Fruit fly (Drosophila melanogaster): ENCODE measurements around the gene Argp.

The Argp gene

dm6 chr3R:13705292-13705885 is 4.3 kb downstream of the Argp start, which contains the start of gene Adgf-D:
Adgf-D (minus strand) TSS chr3R:13705402.
- TF ChIP-seq cic (GFP tag; optimal IDR thresholded peaks at IDR 0.05), result peak; percentile 52
- TF ChIP-seq ovo (GFP tag; optimal IDR thresholded peaks at IDR 0.05), result no peak

dm6 chr3R:13700738-13701137 is 9.0 kb downstream of the Argp start, which contains the start of gene f-cup:
f-cup (minus strand) TSS chr3R:13700838.
- TF ChIP-seq ovo (GFP tag; optimal IDR thresholded peaks at IDR 0.05) (no peak), CG12768 (GFP tag; optimal IDR thresholded peaks at IDR 0.05) (no peak), CG5204 (GFP tag; optimal IDR thresholded peaks at IDR 0.05) (no peak), CG7045 (GFP tag; optimal IDR thresholded peaks at IDR 0.05) (no peak), CG1620 (GFP tag; optimal IDR thresholded peaks at IDR 0.05) (no peak)

- TF ChIP-seq CG12768 (GFP tag; optimal IDR thresholded peaks at IDR 0.05), result peak; percentile 63
- no peak for TF ChIP-seq CG1620 (GFP tag; optimal IDR thresholded peaks at IDR 0.05)
Measured at dm6 chr3R:13700192-13700591, 9.5 kb downstream of the Argp start, which contains the start of gene ninaB. ninaB (plus strand) TSS chr3R:13700565.

DNA sequence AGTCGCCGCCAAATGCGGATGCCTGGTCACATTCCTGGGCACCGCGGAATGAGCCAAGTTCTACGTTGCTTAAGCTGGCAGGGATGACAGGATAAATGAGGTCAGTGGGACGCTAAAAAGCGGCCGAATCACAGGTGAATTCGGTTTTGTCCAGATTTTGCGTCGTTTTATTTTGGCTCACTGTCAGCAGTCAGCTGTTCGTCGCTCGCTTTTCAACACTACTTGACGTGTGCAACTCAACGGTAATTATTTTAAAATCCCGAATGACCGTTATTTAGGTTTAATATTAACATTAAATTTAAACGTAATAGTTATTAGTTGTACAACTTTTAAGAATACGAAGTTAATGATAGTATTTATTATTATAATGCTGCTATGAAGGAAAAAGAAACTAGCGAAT is 10.4 kb downstream of the Argp start:
- TF ChIP-seq tj (GFP tag; optimal IDR thresholded peaks at IDR 0.05) (peak; percentile 9), Clk (GFP tag; optimal IDR thresholded peaks at IDR 0.05) (no peak), bab1 (GFP tag; optimal IDR thresholded peaks at IDR 0.05) (peak; percentile 39)

dm6 chr3R:13693753-13694152 is 16.0 kb downstream of the Argp start, which contains the start of gene CG14367:
CG14367 (plus strand) TSS chr3R:13694053.
- TF ChIP-seq CG5204 (GFP tag; optimal IDR thresholded peaks at IDR 0.05), result no peak
- no peak for TF ChIP-seq CG7101 (tag; optimal IDR thresholded peaks at IDR 0.05)
- no peak for TF ChIP-seq CG12768 (GFP tag; optimal IDR thresholded peaks at IDR 0.05)
- TF ChIP-seq bab1 (GFP tag; optimal IDR thresholded peaks at IDR 0.05), result no peak
- no peak for TF ChIP-seq CG33017 (tag; optimal IDR thresholded peaks at IDR 0.05)
- TF ChIP-seq pad (GFP tag; optimal IDR thresholded peaks at IDR 0.05), result no peak
- no peak for TF ChIP-seq CG1620 (GFP tag; optimal IDR thresholded peaks at IDR 0.05)
- TF ChIP-seq CG11617 (GFP tag; optimal IDR thresholded peaks at IDR 0.05), result no peak
- TF ChIP-seq Clk (GFP tag; optimal IDR thresholded peaks at IDR 0.05), result no peak
- TF ChIP-seq kay (GFP tag; ENCODE audit: borderline replicate concordance), result no peak

dm6 chr3R:13686371-13687211 is 23.1 kb downstream of the Argp start, which contains the start of gene omd:
omd (minus strand) TSS chr3R:13687210.
- TF ChIP-seq cic (GFP tag; optimal IDR thresholded peaks at IDR 0.05) (peak; percentile 100), Clk (GFP tag; optimal IDR thresholded peaks at IDR 0.05) (peak; percentile 30), ovo (GFP tag; optimal IDR thresholded peaks at IDR 0.05) (peak; percentile 70), Crg-1 (GFP tag; optimal IDR thresholded peaks at IDR 0.05) (peak; percentile 32), CG1620 (GFP tag; optimal IDR thresholded peaks at IDR 0.05) (peak; percentile 8), CG11617 (GFP tag; optimal IDR thresholded peaks at IDR 0.05) (peak; percentile 65), bab1 (GFP tag; optimal IDR thresholded peaks at IDR 0.05) (no peak), CG33017 (tag; optimal IDR thresholded peaks at IDR 0.05) (peak; percentile 64), toe (GFP tag; optimal IDR thresholded peaks at IDR 0.05) (peak; percentile 25), pad (GFP tag; optimal IDR thresholded peaks at IDR 0.05) (peak; percentile 52), tj (GFP tag; optimal IDR thresholded peaks at IDR 0.05) (no peak), cnc (optimal IDR thresholded peaks at IDR 0.05) (no peak), CG7101 (tag; optimal IDR thresholded peaks at IDR 0.05) (peak; percentile 76), CG7045 (GFP tag; optimal IDR thresholded peaks at IDR 0.05) (peak; percentile 77), kay (GFP tag; ENCODE audit: borderline replicate concordance) (peak; percentile 99), Mnt (GFP tag; optimal IDR thresholded peaks at IDR 0.05) (peak; percentile 92), CG14711 (tag; optimal IDR thresholded peaks at IDR 0.05) (no peak), CG5204 (GFP tag; optimal IDR thresholded peaks at IDR 0.05) (no peak), Hr96 (GFP tag; optimal IDR thresholded peaks at IDR 0.05) (peak; percentile 57), CG12768 (GFP tag; optimal IDR thresholded peaks at IDR 0.05) (peak; percentile 84)

- TF ChIP-seq tj (GFP tag; optimal IDR thresholded peaks at IDR 0.05) (peak; percentile 76), ovo (GFP tag; optimal IDR thresholded peaks at IDR 0.05) (no peak)
Measured at dm6 chr3R:13685969-13686368, 23.8 kb downstream of the Argp start.

Data from whole organism, adult.